Fruit fly (Drosophila melanogaster): ENCODE measurements around the gene CG10694.

dm6 chr3R:24090143-24090542, 17.0 kb upstream of the CG10694 start:
- TF ChIP-seq Eip78C (GFP tag) (no peak), dac (GFP tag; optimal IDR thresholded peaks at IDR 0.05) (no peak), CG3032 (tag; optimal IDR thresholded peaks at IDR 0.05) (no peak), CG11902 (GFP tag; optimal IDR thresholded peaks at IDR 0.05) (no peak)
